Worm (Caenorhabditis elegans) whole organism, L3 larva: ENCODE data around the gene C52B9.4.

Experiments
- R02D3.7 ChIP-seq: fragments of 150-350 bp; optimal IDR thresholded peaks from 2 replicates; lab custom pipeline; 2014; ENCODE audit warnings: missing biosample characterization, missing genetic modification characterization
- aly-2 ChIP-seq: fragments of 150-350 bp; optimal IDR thresholded peaks from 2 replicates; lab custom pipeline; 2014; ENCODE audit warnings: missing biosample characterization, missing genetic modification characterization
- ama-1 ChIP-seq: fragments of 150-350 bp; optimal IDR thresholded peaks from 2 replicates; lab custom pipeline; 2018
- ceh-16 ChIP-seq: sonication (generic microtip); optimal IDR thresholded peaks from 2 replicates; lab custom pipeline; 2017; ENCODE audit warnings: missing biosample characterization, missing genetic modification characterization
- ceh-28 ChIP-seq: fragments of 150-350 bp; optimal IDR thresholded peaks from 2 replicates; lab custom pipeline; 2014; ENCODE audit warnings: missing biosample characterization, missing genetic modification reagents, missing genetic modification characterization
- ceh-82 ChIP-seq: fragments of 150-350 bp; optimal IDR thresholded peaks from 2 replicates; lab custom pipeline; 2014; ENCODE audit warnings: missing biosample characterization, missing genetic modification characterization
- ceh-9 ChIP-seq: sonication (generic microtip); optimal IDR thresholded peaks from 2 replicates; lab custom pipeline; 2018; ENCODE audit warnings: missing biosample characterization, missing genetic modification characterization
- daf-12 ChIP-seq: fragments of 150-350 bp; optimal IDR thresholded peaks from 2 replicates; lab custom pipeline; 2014; ENCODE audit warnings: missing biosample characterization, missing genetic modification reagents, missing genetic modification characterization
- egl-27 ChIP-seq: sonication (generic microtip); optimal IDR thresholded peaks from 4 replicates; lab custom pipeline; 2017; ENCODE audit warnings: missing biosample characterization, missing genetic modification reagents, missing genetic modification characterization
- egl-5 ChIP-seq: fragments of 150-350 bp; optimal IDR thresholded peaks from 2 replicates; lab custom pipeline; 2017; ENCODE audit warnings: missing biosample characterization, missing genetic modification reagents, missing genetic modification characterization, inconsistent platforms
- elt-1 ChIP-seq: fragments of 150-350 bp; optimal IDR thresholded peaks from 2 replicates; lab custom pipeline; 2014; ENCODE audit warnings: missing biosample characterization, missing genetic modification characterization
- elt-2 ChIP-seq: sonication (generic microtip); optimal IDR thresholded peaks from 2 replicates; lab custom pipeline; 2016; ENCODE audit warnings: missing genetic modification reagents, mild to moderate bottlenecking, missing genetic modification characterization, missing compliant biosample characterization
- elt-3 ChIP-seq, 3 experiments: fragments of 150-350 bp in 1 of 3; sonication (generic microtip) in 2 of 3; optimal IDR thresholded peaks; 2 replicates in 2 of 3; 4 replicates in 1 of 3; lab custom pipeline; 2014 to 2017; ENCODE audit warnings: missing biosample characterization in 3 of 3, missing genetic modification characterization in 3 of 3
- eor-1 ChIP-seq, 2 experiments: fragments of 150-350 bp; optimal IDR thresholded peaks; 2 replicates each; lab custom pipeline; 2014 to 2018; ENCODE audit warnings: missing biosample characterization in 2 of 2, missing genetic modification characterization in 2 of 2
- fkh-10 ChIP-seq: sonication (generic microtip); optimal IDR thresholded peaks from 2 replicates; lab custom pipeline; 2017; ENCODE audit warnings: missing biosample characterization, missing genetic modification reagents, missing genetic modification characterization
- fkh-2 ChIP-seq: fragments of 150-350 bp; optimal IDR thresholded peaks from 2 replicates; lab custom pipeline; 2014; ENCODE audit warnings: missing biosample characterization, missing genetic modification reagents, missing genetic modification characterization
- fos-1 ChIP-seq: fragments of 150-350 bp; optimal IDR thresholded peaks from 2 replicates; lab custom pipeline; 2014; ENCODE audit warnings: missing biosample characterization, missing genetic modification characterization
- hmg-11 ChIP-seq: sonication (generic microtip); optimal IDR thresholded peaks from 2 replicates; lab custom pipeline; 2016; ENCODE audit warnings: missing genetic modification characterization, missing compliant biosample characterization
- jun-1 ChIP-seq: fragments of 150-350 bp; optimal IDR thresholded peaks from 2 replicates; lab custom pipeline; 2014; ENCODE audit warnings: missing biosample characterization, missing genetic modification reagents, missing genetic modification characterization
- lin-15B ChIP-seq: fragments of 150-350 bp; optimal IDR thresholded peaks from 2 replicates; lab custom pipeline; 2014; ENCODE audit warnings: missing biosample characterization, missing genetic modification characterization
- lin-39 ChIP-seq: fragments of 150-350 bp; optimal IDR thresholded peaks from 2 replicates; lab custom pipeline; 2018; ENCODE audit warnings: missing biosample characterization, missing genetic modification reagents, missing genetic modification characterization
- lsy-12 ChIP-seq: sonication (generic microtip); optimal IDR thresholded peaks from 2 replicates; lab custom pipeline; 2016; ENCODE audit warnings: mild to moderate bottlenecking, missing genetic modification characterization, missing compliant biosample characterization
- mdl-1 ChIP-seq: fragments of 150-350 bp; optimal IDR thresholded peaks from 2 replicates; lab custom pipeline; 2014; ENCODE audit warnings: missing biosample characterization, missing genetic modification characterization
- mml-1 ChIP-seq: fragments of 150-350 bp; sonication (generic microtip); optimal IDR thresholded peaks from 3 replicates; lab custom pipeline; 2014; ENCODE audit warnings: missing biosample characterization, missing genetic modification characterization
- nfya-1 ChIP-seq: sonication (generic microtip); optimal IDR thresholded peaks from 2 replicates; lab custom pipeline; 2017; ENCODE audit warnings: missing genetic modification characterization, mild to moderate bottlenecking, missing compliant biosample characterization, antibody characterized with exemption, moderate library complexity; ENCODE audit not compliant: insufficient read depth
- nhr-11 ChIP-seq: fragments of 150-350 bp; optimal IDR thresholded peaks from 2 replicates; lab custom pipeline; 2014; ENCODE audit warnings: missing biosample characterization, missing genetic modification characterization
- nhr-12 ChIP-seq: fragments of 150-350 bp; optimal IDR thresholded peaks from 2 replicates; lab custom pipeline; 2014; ENCODE audit warnings: missing biosample characterization, missing genetic modification characterization
- nhr-23 ChIP-seq: fragments of 150-350 bp; optimal IDR thresholded peaks from 2 replicates; lab custom pipeline; 2014; ENCODE audit warnings: missing biosample characterization, missing genetic modification reagents, missing genetic modification characterization
- nhr-237 ChIP-seq: fragments of 150-350 bp; optimal IDR thresholded peaks from 2 replicates; lab custom pipeline; 2014; ENCODE audit warnings: missing biosample characterization, missing genetic modification characterization
- nhr-25 ChIP-seq: sonication (generic microtip); optimal IDR thresholded peaks from 2 replicates; lab custom pipeline; 2017; ENCODE audit warnings: missing biosample characterization, missing genetic modification characterization
- nhr-28 ChIP-seq: fragments of 150-350 bp; optimal IDR thresholded peaks from 2 replicates; lab custom pipeline; 2014; ENCODE audit warnings: missing biosample characterization, missing genetic modification characterization
- nhr-43 ChIP-seq: sonication (generic microtip); optimal IDR thresholded peaks from 2 replicates; lab custom pipeline; 2016; ENCODE audit warnings: mild to moderate bottlenecking, missing genetic modification characterization, missing compliant biosample characterization; ENCODE audit not compliant: poor library complexity, severe bottlenecking
- nhr-67 ChIP-seq: fragments of 150-350 bp; optimal IDR thresholded peaks from 2 replicates; lab custom pipeline; 2014; ENCODE audit warnings: missing biosample characterization, missing genetic modification characterization
- nhr-76 ChIP-seq: fragments of 150-350 bp; sonication (generic microtip); optimal IDR thresholded peaks from 5 replicates; lab custom pipeline; 2014; ENCODE audit warnings: missing biosample characterization, missing genetic modification characterization
- nhr-77 ChIP-seq: fragments of 150-350 bp; optimal IDR thresholded peaks from 2 replicates; lab custom pipeline; 2014; ENCODE audit warnings: missing biosample characterization, missing genetic modification characterization
- pha-4 ChIP-seq: fragments of 150-350 bp; optimal IDR thresholded peaks from 2 replicates; lab custom pipeline; 2014; ENCODE audit warnings: missing biosample characterization, missing genetic modification reagents, missing genetic modification characterization
- pqm-1 ChIP-seq: fragments of 150-350 bp; optimal IDR thresholded peaks from 2 replicates; lab custom pipeline; 2017; ENCODE audit warnings: missing biosample characterization, missing genetic modification characterization, inconsistent platforms
- sea-2 ChIP-seq: fragments of 150-350 bp; sonication (generic microtip); optimal IDR thresholded peaks from 4 replicates; lab custom pipeline; 2014; ENCODE audit warnings: missing biosample characterization, missing genetic modification reagents, missing genetic modification characterization
- skn-1 ChIP-seq: fragments of 150-350 bp; optimal IDR thresholded peaks from 2 replicates; lab custom pipeline; 2014; ENCODE audit warnings: missing biosample characterization, missing genetic modification characterization
- snpc-4 ChIP-seq: fragments of 150-350 bp; optimal IDR thresholded peaks from 2 replicates; lab custom pipeline; 2014; ENCODE audit warnings: missing biosample characterization, missing genetic modification characterization
- tbx-2 ChIP-seq: sonication (generic microtip); optimal IDR thresholded peaks from 2 replicates; lab custom pipeline; 2016; ENCODE audit warnings: mild to moderate bottlenecking, missing genetic modification characterization, missing compliant biosample characterization
- unc-62 ChIP-seq: fragments of 150-350 bp; sonication (generic microtip); optimal IDR thresholded peaks from 4 replicates; lab custom pipeline; 2014; ENCODE audit warnings: missing biosample characterization, missing genetic modification reagents, missing genetic modification characterization
- zag-1 ChIP-seq: fragments of 150-350 bp; optimal IDR thresholded peaks from 2 replicates; lab custom pipeline; 2014; ENCODE audit warnings: missing biosample characterization, missing genetic modification characterization
- ztf-11 ChIP-seq: fragments of 150-350 bp; optimal IDR thresholded peaks from 2 replicates; lab custom pipeline; 2014; ENCODE audit warnings: missing biosample characterization, missing genetic modification characterization
- ztf-4 ChIP-seq: fragments of 150-350 bp; optimal IDR thresholded peaks from 2 replicates; lab custom pipeline; 2014; ENCODE audit warnings: missing biosample characterization, missing genetic modification characterization

C52B9.4 gene

DNA sequence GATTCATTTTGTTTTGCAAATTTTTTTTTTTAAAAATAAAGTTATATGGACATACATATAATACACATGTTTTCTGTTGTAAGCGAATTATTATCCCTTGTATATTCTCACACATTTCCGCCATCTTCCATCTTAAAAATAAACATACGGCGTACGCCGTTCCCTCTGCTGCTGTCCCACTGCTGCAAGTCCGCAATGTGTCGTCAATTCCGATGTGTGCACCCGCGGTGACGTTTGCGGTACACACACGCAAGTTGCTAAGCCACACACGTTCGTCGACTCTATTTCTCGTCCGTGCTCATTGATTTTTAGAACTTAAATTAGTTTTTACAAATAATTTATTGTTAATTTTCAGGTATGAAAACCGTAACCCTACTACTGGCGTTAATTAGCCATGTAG is at the start of gene C52B9.4:
Gene C52B9.4 (plus strand): TSS at position 356 of the 400 bp plus-strand sequence.
- no peak for TF ChIP-seq zag-1 (tag; lab: Kevin White, UChicago)
- TF ChIP-seq mdl-1, result no peak
- peak; percentile 63 for TF ChIP-seq nfya-1 (tag; lab: Kevin White, UChicago)
- TF ChIP-seq lin-15B, result peak; percentile 16
- TF ChIP-seq nhr-11, result no peak
- peak; percentile 37 for TF ChIP-seq elt-2 (tag; lab: Kevin White, UChicago)
- peak; percentile 10 for TF ChIP-seq jun-1
- TF ChIP-seq ama-1 (lab: Kevin White, UChicago), result no peak
- TF ChIP-seq egl-27, result no peak
- TF ChIP-seq fos-1 (tag; lab: Kevin White, UChicago), result no peak
- TF ChIP-seq sea-2 (GFP tag; lab: Kevin White, UChicago), result peak; percentile 40
- TF ChIP-seq pha-4 (tag; lab: Kevin White, UChicago), result peak; percentile 62
- TF ChIP-seq nhr-23 (tag; lab: Kevin White, UChicago), result no peak
- TF ChIP-seq egl-5 (tag; lab: Kevin White, UChicago), result no peak
- no peak for TF ChIP-seq lin-39 (tag; lab: Kevin White, UChicago)
- TF ChIP-seq hmg-11 (tag; lab: Kevin White, UChicago), result peak; percentile 67

DNA sequence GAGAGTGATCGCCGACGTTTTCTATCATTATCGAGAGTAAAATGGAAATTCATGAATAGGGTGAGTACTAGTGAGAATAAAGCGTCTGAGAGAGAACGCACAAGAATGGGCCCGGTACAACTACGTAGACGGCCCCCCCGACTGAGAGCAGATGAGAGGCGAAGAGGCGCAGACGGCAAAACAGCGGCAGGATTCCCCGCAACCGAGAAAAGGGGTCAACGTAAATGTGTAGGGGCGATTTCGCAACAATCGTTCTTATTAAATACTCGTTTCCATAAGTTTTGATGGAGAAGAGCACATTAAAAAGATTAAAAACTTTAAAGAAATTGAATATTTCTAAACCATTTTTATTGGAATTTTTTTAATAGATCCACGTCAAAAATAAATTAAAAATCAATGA is 45.8 kb upstream of the C52B9.4 start:
- TF ChIP-seq pha-4 (tag; lab: Kevin White, UChicago) (peak; percentile 15), ceh-28 (tag; lab: Kevin White, UChicago) (no peak), aly-2 (tag; lab: Kevin White, UChicago) (no peak), zag-1 (tag; lab: Kevin White, UChicago) (no peak), nfya-1 (tag; lab: Kevin White, UChicago) (peak; percentile 63), elt-1 (no peak), nhr-77 (tag; lab: Kevin White, UChicago) (no peak), nhr-11 (no peak), lsy-12 (tag; lab: Kevin White, UChicago) (no peak), nhr-43 (tag; lab: Kevin White, UChicago) (peak; percentile 38), mml-1 (tag; lab: Kevin White, UChicago) (no peak), nhr-25 (no peak), fos-1 (tag; lab: Kevin White, UChicago) (no peak), sea-2 (GFP tag; lab: Kevin White, UChicago) (no peak), fkh-10 (GFP tag; lab: Kevin White, UChicago) (no peak), R02D3.7 (tag; lab: Kevin White, UChicago) (no peak), nhr-237 (no peak), nhr-23 (tag; lab: Kevin White, UChicago) (peak; percentile 52), ztf-4 (tag; lab: Kevin White, UChicago) (no peak), tbx-2 (tag; lab: Kevin White, UChicago) (no peak), nhr-76 (no peak), ceh-82 (tag; lab: Kevin White, UChicago) (no peak), hmg-11 (tag; lab: Kevin White, UChicago) (peak; percentile 37), jun-1 (no peak), ztf-11 (tag; lab: Kevin White, UChicago) (no peak), nhr-67 (tag; lab: Kevin White, UChicago) (no peak), mdl-1 (no peak), elt-2 (tag; lab: Kevin White, UChicago) (no peak), snpc-4 (tag; lab: Kevin White, UChicago) (peak; percentile 7), ceh-9 (tag; lab: Kevin White, UChicago) (no peak), fkh-2 (tag; lab: Kevin White, UChicago) (no peak), eor-1 (tag; optimal IDR thresholded peaks at IDR 0.05; lab: Kevin White, UChicago) (no peak), daf-12 (tag; lab: Kevin White, UChicago) (no peak), ceh-16 (no peak), nhr-12 (tag; lab: Kevin White, UChicago) (no peak)
- TF ChIP-seq, all 47 proteins: peak for 6

DNA sequence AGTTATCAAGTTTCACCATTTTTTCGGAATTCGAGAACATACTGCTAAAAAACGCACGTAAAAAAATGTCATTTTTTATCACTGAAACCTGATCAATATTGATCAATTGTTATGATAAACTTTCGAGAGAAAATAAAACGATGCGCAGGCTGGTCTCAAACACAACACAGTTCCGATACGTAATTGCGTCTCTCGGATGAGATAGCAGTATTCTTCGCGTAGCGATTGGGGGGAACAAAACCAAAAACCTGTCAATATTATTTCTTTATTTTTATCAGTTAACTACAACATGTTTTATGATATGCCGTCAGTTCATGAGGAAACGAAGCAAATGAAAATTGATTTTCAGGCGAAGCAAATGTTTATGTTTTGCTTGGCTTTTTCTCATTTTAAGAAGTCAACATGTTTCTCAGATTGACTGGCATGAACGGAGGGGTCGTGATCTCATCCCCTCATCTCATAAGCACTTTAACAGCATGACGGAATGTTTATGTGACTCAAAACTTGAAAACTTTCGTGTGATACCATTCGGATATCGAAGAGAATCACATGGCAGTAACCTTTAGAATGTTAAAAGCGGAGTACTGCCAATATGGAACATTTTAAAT is 44.8 kb upstream of the C52B9.4 start:
- TF ChIP-seq elt-1, result no peak
- TF ChIP-seq zag-1 (tag; lab: Kevin White, UChicago), result no peak
- no peak for TF ChIP-seq nhr-25
- no peak for TF ChIP-seq nhr-43 (tag; lab: Kevin White, UChicago)
- TF ChIP-seq ceh-9 (tag; lab: Kevin White, UChicago), result no peak
- TF ChIP-seq mdl-1, result no peak
- TF ChIP-seq nhr-28, result no peak
- no peak for TF ChIP-seq fkh-10 (GFP tag; lab: Kevin White, UChicago)
- no peak for TF ChIP-seq nhr-76
- TF ChIP-seq unc-62 (GFP tag; lab: Kevin White, UChicago), result no peak
- no peak for TF ChIP-seq mml-1 (tag; lab: Kevin White, UChicago)
- no peak for TF ChIP-seq egl-27
- no peak for TF ChIP-seq ceh-82 (tag; lab: Kevin White, UChicago)
- TF ChIP-seq nfya-1 (tag; lab: Kevin White, UChicago), result no peak
- peak; percentile 46 for TF ChIP-seq pqm-1 (tag; lab: Kevin White, UChicago)
- TF ChIP-seq skn-1 (tag; lab: Kevin White, UChicago), result no peak
- no peak for TF ChIP-seq lsy-12 (tag; lab: Kevin White, UChicago)
- TF ChIP-seq hmg-11 (tag; lab: Kevin White, UChicago), result no peak
- no peak for TF ChIP-seq elt-3 (tag; optimal IDR thresholded peaks at IDR 0.05; lab: Kevin White, UChicago)
- no peak for TF ChIP-seq nhr-237
- peak; percentile 22 for TF ChIP-seq pha-4 (tag; lab: Kevin White, UChicago)
- no peak for TF ChIP-seq tbx-2 (tag; lab: Kevin White, UChicago)
- no peak for TF ChIP-seq ztf-4 (tag; lab: Kevin White, UChicago)
- no peak for TF ChIP-seq ceh-16
- no peak for TF ChIP-seq daf-12 (tag; lab: Kevin White, UChicago)
- TF ChIP-seq fos-1 (tag; lab: Kevin White, UChicago), result no peak
- no peak for TF ChIP-seq nhr-67 (tag; lab: Kevin White, UChicago)
